Fruit fly (Drosophila melanogaster) Kc167 (cell line): Measurements from ENCODE around the gene CG15169.

ENCODE experiments used
- Myc ChIP-seq: fragments of >200 bp; optimal IDR thresholded peaks from 2 replicates; lab custom pipeline; 2017; ENCODE audit warnings: missing external identifiers
- Sin3A ChIP-seq: fragments of >200 bp; optimal IDR thresholded peaks from 2 replicates; lab custom pipeline; 2018; ENCODE audit warnings: missing external identifiers
- h ChIP-seq: fragments of >200 bp; optimal IDR thresholded peaks from 3 replicates; lab custom pipeline; 2018; ENCODE audit warnings: missing external identifiers
- psq ChIP-seq: fragments of >200 bp; optimal IDR thresholded peaks from 2 replicates; lab custom pipeline; 2017; ENCODE audit warnings: missing external identifiers
- ttk ChIP-seq: sonication (Bioruptor generic); optimal IDR thresholded peaks from 2 replicates; lab custom pipeline; 2017; ENCODE audit warnings: missing external identifiers

DNA sequence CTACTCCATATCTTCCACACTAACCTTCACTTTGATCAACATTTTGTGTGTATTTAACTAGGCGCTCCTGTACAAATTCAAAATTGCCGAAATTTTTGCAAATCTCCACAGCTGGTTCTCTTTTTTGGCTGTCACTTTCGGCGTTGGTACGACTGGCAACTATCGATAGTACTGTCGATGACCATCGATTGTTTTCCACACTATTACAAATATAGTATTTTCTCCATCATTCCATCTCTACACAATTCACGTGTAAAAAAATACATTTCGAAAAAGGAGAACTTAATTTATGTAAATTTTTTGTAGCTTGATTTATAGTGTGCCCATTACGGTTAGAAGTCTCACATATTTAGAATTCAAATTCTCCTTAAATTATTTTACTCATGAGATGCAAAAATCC is 39.1 kb upstream of the CG15169 start, which contains the start of gene Nedd8:
- TF ChIP-seq psq (no peak), h (lab: Kevin White, UChicago) (no peak), Myc (lab: Kevin White, UChicago) (no peak), ttk (lab: Kevin White, UChicago) (no peak), Sin3A (lab: Kevin White, UChicago) (no peak)
